Fruit fly (Drosophila melanogaster) whole organism, embryonic: Measurements from ENCODE around the gene CG13364.
A peak's percentile ranks its signal among the peaks of the same experiment; 100 is the strongest.

ENCODE experiments used
- BEAF-32 ChIP-seq: fragments of 200-800 bp; sonication (Bioruptor generic); optimal IDR thresholded peaks from 3 replicates; lab custom pipeline; 2017; ENCODE audit warnings: missing biosample characterization, missing genetic modification characterization, mild to moderate bottlenecking, moderate library complexity, missing genetic modification reagents
- BtbVII ChIP-seq: fragments of 200-800 bp; sonication (Bioruptor generic); optimal IDR thresholded peaks from 3 replicates; lab custom pipeline; 2017; ENCODE audit warnings: missing biosample characterization, mild to moderate bottlenecking, missing genetic modification characterization
- C15 ChIP-seq: fragments of 200-800 bp; sonication (Bioruptor generic); IDR thresholded peaks from 3 replicates; pipeline ENCODE4 v1.3.6; 2022; ENCODE audit warnings: missing biosample characterization, missing genetic modification characterization
- CG10274 ChIP-seq: fragments of 200-800 bp; sonication (Bioruptor generic); optimal IDR thresholded peaks from 3 replicates; lab custom pipeline; 2017; ENCODE audit warnings: missing biosample characterization, mild to moderate bottlenecking, missing genetic modification characterization
- CG10654 ChIP-seq: fragments of 200-800 bp; sonication (Bioruptor generic); optimal IDR thresholded peaks from 2 replicates; lab custom pipeline; 2016; ENCODE audit warnings: missing biosample characterization, missing genetic modification characterization
- CG12219 ChIP-seq: fragments of 200-800 bp; sonication (Bioruptor generic); optimal IDR thresholded peaks from 3 replicates; lab custom pipeline; 2018; ENCODE audit warnings: missing biosample characterization, mild to moderate bottlenecking, missing genetic modification characterization
- CG13287 ChIP-seq: fragments of 200-800 bp; sonication (Bioruptor generic); IDR thresholded peaks from 2 replicates; pipeline ENCODE4 v1.3.6; 2022; ENCODE audit warnings: missing biosample characterization, missing genetic modification characterization; ENCODE audit not compliant: partially characterized antibody
- CG13296 ChIP-seq: fragments of 200-800 bp; sonication (Bioruptor generic); optimal IDR thresholded peaks from 3 replicates; lab custom pipeline; 2018; ENCODE audit warnings: missing biosample characterization, mild to moderate bottlenecking, missing genetic modification characterization
- CG15514 ChIP-seq: fragments of 200-800 bp; sonication (Bioruptor generic); optimal IDR thresholded peaks from 3 replicates; lab custom pipeline; 2017; ENCODE audit warnings: missing biosample characterization, missing genetic modification characterization, mild to moderate bottlenecking, moderate library complexity, missing genetic modification reagents
- CG2120 ChIP-seq: fragments of 200-800 bp; sonication (Bioruptor generic); optimal IDR thresholded peaks from 3 replicates; lab custom pipeline; 2016; ENCODE audit warnings: missing biosample characterization, missing genetic modification characterization
- CG2712 ChIP-seq: fragments of 200-800 bp; optimal IDR thresholded peaks from 3 replicates; lab custom pipeline; 2019; ENCODE audit warnings: missing biosample characterization, mild to moderate bottlenecking, missing genetic modification characterization, moderate library complexity
- CG2889 ChIP-seq: fragments of 200-800 bp; sonication (Bioruptor generic); IDR thresholded peaks from 3 replicates; pipeline ENCODE4 v1.3.6; 2022; ENCODE audit warnings: missing biosample characterization, missing genetic modification characterization
- CG30020 ChIP-seq: fragments of 200-800 bp; optimal IDR thresholded peaks from 2 replicates; lab custom pipeline; 2019; ENCODE audit warnings: missing biosample characterization, mild to moderate bottlenecking, missing genetic modification characterization, moderate library complexity
- CG3995 ChIP-seq: fragments of 200-800 bp; sonication (Bioruptor generic); optimal IDR thresholded peaks from 3 replicates; lab custom pipeline; 2016; ENCODE audit warnings: missing biosample characterization, missing genetic modification characterization
- CG43689 ChIP-seq: fragments of 200-800 bp; sonication (Bioruptor generic); IDR thresholded peaks from 2 replicates; pipeline ENCODE4 v1.3.6; 2022; ENCODE audit warnings: missing biosample characterization, missing genetic modification characterization
- CG4820 ChIP-seq: fragments of 200-800 bp; sonication (Bioruptor generic); optimal IDR thresholded peaks from 3 replicates; lab custom pipeline; 2016; ENCODE audit warnings: missing biosample characterization, missing genetic modification characterization
- Deaf1 ChIP-seq: fragments of 200-800 bp; optimal IDR thresholded peaks from 3 replicates; lab custom pipeline; 2019; ENCODE audit warnings: missing biosample characterization, mild to moderate bottlenecking, missing genetic modification characterization, moderate library complexity
- Dll ChIP-seq: fragments of 200-800 bp; sonication (Bioruptor generic); IDR thresholded peaks from 4 replicates; pipeline ENCODE4 v1.3.6; 2022; ENCODE audit warnings: missing biosample characterization, missing genetic modification characterization; ENCODE audit not compliant: partially characterized antibody
- Dref ChIP-seq: fragments of 200-800 bp; sonication (Bioruptor generic); IDR thresholded peaks from 2 replicates; pipeline ENCODE4 v1.3.6; 2022; ENCODE audit warnings: missing biosample characterization, missing genetic modification characterization
- GATAe ChIP-seq: fragments of 200-800 bp; sonication (Bioruptor generic); conservative IDR thresholded peaks from 2 replicates; pipeline ENCODE4 v1.3.6; 2022; ENCODE audit warnings: missing biosample characterization, missing genetic modification characterization
- HLH4C ChIP-seq: fragments of 200-800 bp; sonication (Bioruptor generic); IDR thresholded peaks from 3 replicates; pipeline ENCODE4 v1.3.6; 2022; ENCODE audit warnings: missing biosample characterization, missing genetic modification characterization; ENCODE audit not compliant: partially characterized antibody
- Hmx ChIP-seq: fragments of 200-800 bp; sonication (Bioruptor generic); optimal IDR thresholded peaks from 2 replicates; lab custom pipeline; 2016; ENCODE audit warnings: missing biosample characterization, missing genetic modification characterization
- MBD-R2 ChIP-seq: fragments of 200-800 bp; sonication (Bioruptor generic); IDR thresholded peaks from 2 replicates; pipeline ENCODE4 v1.3.6; 2022; ENCODE audit warnings: missing biosample characterization, missing genetic modification characterization
- MESR4 ChIP-seq: fragments of 200-800 bp; sonication (Bioruptor generic); optimal IDR thresholded peaks from 2 replicates; lab custom pipeline; 2018; ENCODE audit warnings: missing biosample characterization, mild to moderate bottlenecking, missing genetic modification characterization, moderate library complexity
- Opbp ChIP-seq: fragments of 200-800 bp; sonication (Bioruptor generic); IDR thresholded peaks from 3 replicates; pipeline ENCODE4 v1.3.6; 2022; ENCODE audit warnings: missing biosample characterization, missing genetic modification characterization; ENCODE audit not compliant: partially characterized antibody
- Poxn ChIP-seq: fragments of 200-800 bp; sonication (Bioruptor generic); IDR thresholded peaks from 2 replicates; pipeline ENCODE4 v1.3.6; 2022; ENCODE audit warnings: missing biosample characterization, missing genetic modification characterization
- Rx ChIP-seq: fragments of 200-800 bp; sonication (Bioruptor generic); IDR thresholded peaks from 2 replicates; pipeline ENCODE4 v1.3.6; 2022; ENCODE audit warnings: missing biosample characterization, missing genetic modification characterization
- Scr ChIP-seq: fragments of 200-800 bp; sonication (Bioruptor generic); IDR thresholded peaks from 2 replicates; pipeline ENCODE4 v1.3.6; 2022; ENCODE audit warnings: missing biosample characterization, missing genetic modification characterization; ENCODE audit not compliant: partially characterized antibody
- Ssrp ChIP-seq: fragments of 200-800 bp; sonication (Bioruptor generic); optimal IDR thresholded peaks from 2 replicates; lab custom pipeline; 2018; ENCODE audit warnings: missing biosample characterization, mild to moderate bottlenecking, missing genetic modification characterization, moderate library complexity
- ara ChIP-seq: fragments of 200-800 bp; sonication (Bioruptor generic); IDR thresholded peaks from 2 replicates; pipeline ENCODE4 v1.3.6; 2022; ENCODE audit warnings: missing biosample characterization, missing genetic modification characterization
- bowl ChIP-seq: fragments of 200-800 bp; sonication (Bioruptor generic); IDR thresholded peaks from 2 replicates; pipeline ENCODE4 v1.3.6; 2022; ENCODE audit warnings: missing biosample characterization, missing genetic modification characterization
- ci ChIP-seq: fragments of 200-800 bp; sonication (Bioruptor generic); IDR thresholded peaks from 3 replicates; pipeline ENCODE4 v1.3.6; 2022; ENCODE audit warnings: missing biosample characterization, missing genetic modification characterization
- crol ChIP-seq: fragments of 200-800 bp; sonication (Bioruptor generic); IDR thresholded peaks from 2 replicates; pipeline ENCODE4 v1.3.6; 2022; ENCODE audit warnings: missing biosample characterization, missing genetic modification characterization
- crp ChIP-seq, 2 experiments: fragments of 200-800 bp; sonication (Bioruptor generic); optimal IDR thresholded peaks; 2 replicates in 1 of 2; 3 replicates in 1 of 2; lab custom pipeline; 2017; ENCODE audit warnings: missing biosample characterization in 2 of 2, missing genetic modification characterization in 2 of 2, mild to moderate bottlenecking in 1 of 2, moderate library complexity in 1 of 2
- dysf ChIP-seq: fragments of 200-800 bp; sonication (Bioruptor generic); IDR thresholded peaks from 3 replicates; pipeline ENCODE4 v1.3.6; 2022; ENCODE audit warnings: missing biosample characterization, missing genetic modification characterization
- ftz-f1 ChIP-seq: fragments of 200-800 bp; sonication (Bioruptor generic); optimal IDR thresholded peaks from 2 replicates; lab custom pipeline; 2016; ENCODE audit warnings: missing biosample characterization, missing genetic modification characterization
- gfzf ChIP-seq: fragments of 200-800 bp; sonication (Bioruptor generic); optimal IDR thresholded peaks from 2 replicates; lab custom pipeline; 2016; ENCODE audit warnings: missing biosample characterization, mild to moderate bottlenecking, missing genetic modification characterization, moderate library complexity
- klu ChIP-seq: fragments of 200-800 bp; sonication (Bioruptor generic); IDR thresholded peaks from 2 replicates; pipeline ENCODE4 v1.3.6; 2022; ENCODE audit warnings: missing biosample characterization, missing genetic modification characterization
- knrl ChIP-seq: fragments of 200-800 bp; sonication (Bioruptor generic); IDR thresholded peaks from 3 replicates; pipeline ENCODE4 v1.3.6; 2022; ENCODE audit warnings: missing biosample characterization, missing genetic modification characterization; ENCODE audit not compliant: partially characterized antibody
- pzg ChIP-seq: fragments of 200-800 bp; sonication (Bioruptor generic); optimal IDR thresholded peaks from 3 replicates; lab custom pipeline; 2018; ENCODE audit warnings: missing biosample characterization, mild to moderate bottlenecking, missing genetic modification characterization, moderate library complexity
- rib ChIP-seq: fragments of 200-800 bp; sonication (Bioruptor generic); IDR thresholded peaks from 2 replicates; pipeline ENCODE4 v1.3.6; 2022; ENCODE audit warnings: missing biosample characterization, missing genetic modification characterization
- row ChIP-seq: fragments of 200-800 bp; sonication (Bioruptor generic); IDR thresholded peaks from 3 replicates; pipeline ENCODE4 v1.3.6; 2022; ENCODE audit warnings: missing biosample characterization, missing genetic modification characterization
- sima ChIP-seq: fragments of 200-800 bp; sonication (Bioruptor generic); optimal IDR thresholded peaks from 2 replicates; lab custom pipeline; 2016; ENCODE audit warnings: missing biosample characterization, missing genetic modification characterization
- sisA ChIP-seq: fragments of 200-800 bp; sonication (Bioruptor generic); IDR thresholded peaks from 2 replicates; pipeline ENCODE4 v1.3.6; 2022; ENCODE audit warnings: missing biosample characterization, missing genetic modification characterization
- tin ChIP-seq: fragments of 200-800 bp; sonication (Bioruptor generic); optimal IDR thresholded peaks from 3 replicates; lab custom pipeline; 2016; ENCODE audit warnings: missing biosample characterization, missing genetic modification characterization
- unc-4 ChIP-seq: fragments of 200-800 bp; sonication (Bioruptor generic); IDR thresholded peaks from 2 replicates; pipeline ENCODE4 v1.3.6; 2022; ENCODE audit warnings: missing biosample characterization, missing genetic modification characterization; ENCODE audit not compliant: partially characterized antibody
- vnd ChIP-seq: fragments of 200-800 bp; sonication (Bioruptor generic); IDR thresholded peaks from 3 replicates; pipeline ENCODE4 v1.3.6; 2022; ENCODE audit warnings: missing biosample characterization, missing genetic modification characterization; ENCODE audit not compliant: partially characterized antibody

CG13364 gene

DNA sequence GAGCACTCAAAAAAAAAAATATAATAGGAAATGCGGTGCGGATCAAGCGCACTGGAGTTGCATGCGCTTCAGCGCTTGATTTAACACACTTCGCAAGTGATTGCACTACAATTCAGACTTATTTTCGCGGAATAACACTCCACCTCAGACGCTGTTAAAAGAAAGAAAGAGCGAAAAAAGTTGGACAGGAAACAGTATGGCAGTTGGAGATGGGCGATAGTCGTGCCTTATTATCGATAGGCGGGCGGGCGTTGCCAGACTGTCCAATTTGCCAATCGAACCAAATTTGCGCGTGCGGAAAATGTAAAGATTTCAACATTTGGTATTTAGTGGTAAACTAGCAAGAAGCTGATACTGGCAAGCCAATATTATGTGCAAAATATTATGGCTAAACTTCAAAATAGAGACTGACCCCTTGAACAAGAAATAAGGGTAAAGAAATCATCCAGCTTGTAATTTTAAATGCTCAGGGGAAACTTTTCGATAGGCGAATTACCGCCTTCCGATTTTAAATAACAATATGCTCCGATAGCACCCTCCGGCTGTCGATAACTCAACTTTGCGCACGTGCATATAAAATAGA lies 4.3 kb upstream of the CG13364 start, which contains the start of the genes RpL36 and Mybbp1A (continued):
- TF ChIP-seq Poxn (0 out of 2 replicates have a peak, but pooled peaks have one; percentile 23), crp (GFP tag; optimal IDR thresholded peaks at IDR 0.05; lab: Kevin White, UChicago) (peak in 1 of 2 experiments; percentile 56), CG30020 (tag; lab: Kevin White, UChicago) (peak; percentile 38), Hmx (GFP tag; lab: Kevin White, UChicago) (no peak), ara (GFP tag; lab: Robert Waterston, UW) (peak; percentile 42; the same call in 1 of the 2 replicates), CG12219 (GFP tag; lab: Kevin White, UChicago) (peak; percentile 42), rib (GFP tag; lab: Robert Waterston, UW) (peak; percentile 55; the same call in 1 of the 2 replicates), Scr (GFP tag; lab: Robert Waterston, UW) (peak; percentile 90), CG15514 (GFP tag; lab: Kevin White, UChicago) (peak; percentile 93), klu (GFP tag; lab: Robert Waterston, UW) (peak; percentile 30; the same call in 1 of the 2 replicates), CG13287 (GFP tag; lab: Robert Waterston, UW) (peak; percentile 85), sisA (GFP tag; lab: Robert Waterston, UW) (peak; percentile 24; the same call in 1 of the 2 replicates), CG4820 (GFP tag; lab: Kevin White, UChicago) (peak; percentile 47), knrl (peak; percentile 89), CG2889 (0 out of 3 replicates have a peak, but pooled peaks have one; percentile 37), sima (GFP tag; lab: Kevin White, UChicago) (peak; percentile 24), bowl (0 out of 2 replicates have a peak, but pooled peaks have one; percentile 30), CG10654 (GFP tag; lab: Kevin White, UChicago) (peak; percentile 62)

DNA sequence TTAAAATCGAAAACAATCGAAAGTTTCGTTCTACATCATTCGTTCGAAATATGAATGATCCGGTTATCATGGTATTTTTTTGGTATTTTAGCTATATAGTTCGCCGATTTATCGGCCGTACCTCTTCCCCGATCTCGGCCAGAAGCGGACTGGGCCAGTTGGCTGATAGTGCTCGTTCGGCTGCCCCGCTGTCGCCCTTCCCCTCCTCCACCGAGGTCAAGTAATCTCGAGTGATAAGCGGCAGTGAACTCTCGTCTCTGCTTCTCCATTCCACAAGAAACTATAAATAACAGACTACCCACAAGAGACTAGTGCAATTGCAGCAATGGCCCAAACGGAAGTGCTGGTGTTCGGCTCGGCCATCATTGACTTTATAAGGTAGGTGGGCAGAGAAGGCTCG lies 1.6 kb downstream of the CG13364 start, which contains the start of gene CG13369:
TSS of gene CG13369 (plus strand) at position 112 of the 400 bp plus-strand sequence.
- peak; percentile 34 for TF ChIP-seq MESR4 (GFP tag; lab: Kevin White, UChicago)
- no peak for TF ChIP-seq CG2712 (tag; lab: Kevin White, UChicago)
- no peak for TF ChIP-seq tin
- TF ChIP-seq CG10274 (GFP tag; lab: Kevin White, UChicago) = no peak
- TF ChIP-seq Ssrp (tag; lab: Kevin White, UChicago) = no peak
- TF ChIP-seq ftz-f1 (GFP tag; lab: Kevin White, UChicago) = peak; percentile 78
- 0 out of 2 replicates have a peak, but pooled peaks have one; percentile 21 for TF ChIP-seq unc-4 (GFP tag; lab: Robert Waterston, UW)
- TF ChIP-seq CG13287 (GFP tag; lab: Robert Waterston, UW) = peak; percentile 22; the same call in 1 of the 2 replicates
- TF ChIP-seq Scr (GFP tag; lab: Robert Waterston, UW) = peak; percentile 46
- 0 out of 3 replicates have a peak, but pooled peaks have one; percentile 44 for TF ChIP-seq Opbp
- peak; percentile 36 for TF ChIP-seq MBD-R2 (GFP tag; lab: Robert Waterston, UW)
- peak; percentile 17 for TF ChIP-seq pzg (GFP tag; lab: Kevin White, UChicago)
- no peak for TF ChIP-seq CG3995
- TF ChIP-seq CG2120 (GFP tag; lab: Kevin White, UChicago) = no peak
- no peak for TF ChIP-seq ci (GFP tag; lab: Robert Waterston, UW)
- peak; percentile 78 for TF ChIP-seq crol (GFP tag; lab: Robert Waterston, UW)
- peak; percentile 32 for TF ChIP-seq CG15514 (GFP tag; lab: Kevin White, UChicago)
- no peak for TF ChIP-seq row (GFP tag; lab: Robert Waterston, UW)
- no peak for TF ChIP-seq C15 (GFP tag; lab: Robert Waterston, UW)
- peak; percentile 4 for TF ChIP-seq gfzf (GFP tag; lab: Kevin White, UChicago)
- peak; percentile 19 for TF ChIP-seq BEAF-32 (GFP tag; lab: Kevin White, UChicago)
- TF ChIP-seq HLH4C (GFP tag; lab: Robert Waterston, UW) = 0 out of 3 replicates have a peak, but pooled peaks have one; percentile 26
- no peak for TF ChIP-seq BtbVII (GFP tag; lab: Kevin White, UChicago)
- TF ChIP-seq Deaf1 = peak; percentile 20
- no peak for TF ChIP-seq CG43689 (GFP tag; lab: Robert Waterston, UW)
- peak; percentile 68 for TF ChIP-seq GATAe (GFP tag; lab: Robert Waterston, UW)
- TF ChIP-seq Dll (GFP tag; lab: Robert Waterston, UW) = 0 out of 4 replicates have a peak, but pooled peaks have one; percentile 25
- TF ChIP-seq CG13296 (GFP tag; lab: Kevin White, UChicago) = no peak
- no peak for TF ChIP-seq dysf (GFP tag; lab: Robert Waterston, UW)
- TF ChIP-seq vnd (GFP tag; lab: Robert Waterston, UW) = peak; percentile 35; the same call in 1 of the 3 replicates
- TF ChIP-seq Rx (GFP tag; lab: Robert Waterston, UW) = no peak
- peak; percentile 43 for TF ChIP-seq Dref (GFP tag; lab: Robert Waterston, UW)
